Worm (Caenorhabditis elegans) whole organism, L1 larva: ENCODE measurements around the gene F19B10.1.

ENCODE experiments used
- C34B4.2 ChIP-seq: sonication (generic microtip); optimal IDR thresholded peaks from 2 replicates; lab custom pipeline; 2017; ENCODE audit warnings: mild to moderate bottlenecking, missing genetic modification characterization, missing compliant biosample characterization
- aly-2 ChIP-seq: fragments of 150-350 bp; optimal IDR thresholded peaks from 2 replicates; lab custom pipeline; 2014; ENCODE audit warnings: missing biosample characterization, missing genetic modification characterization
- ceh-90 ChIP-seq: sonication (generic microtip); optimal IDR thresholded peaks from 2 replicates; lab custom pipeline; 2016; ENCODE audit warnings: missing genetic modification characterization, missing compliant biosample characterization
- dsc-1 ChIP-seq: sonication (generic microtip); optimal IDR thresholded peaks from 2 replicates; lab custom pipeline; 2016; ENCODE audit warnings: mild to moderate bottlenecking, missing genetic modification characterization, missing compliant biosample characterization
- egl-27 ChIP-seq, 2 experiments: fragments of 150-350 bp in 1 of 2; sonication (generic microtip); optimal IDR thresholded peaks; 3 replicates each; lab custom pipeline; 2017 to 2018; ENCODE audit warnings: missing biosample characterization in 2 of 2, missing genetic modification characterization in 2 of 2, missing genetic modification reagents in 2 of 2
- elt-2 ChIP-seq: sonication (generic microtip); optimal IDR thresholded peaks from 2 replicates; lab custom pipeline; 2016; ENCODE audit warnings: missing genetic modification characterization, mild to moderate bottlenecking, inconsistent platforms, missing compliant biosample characterization, missing genetic modification reagents
- hlh-17 ChIP-seq: fragments of 200-800 bp; sonication (Bioruptor generic); optimal IDR thresholded peaks from 2 replicates; lab custom pipeline; 2018; ENCODE audit warnings: missing genetic modification characterization, mild to moderate bottlenecking, missing compliant biosample characterization, moderate library complexity, borderline replicate concordance
- irx-1 ChIP-seq: sonication (generic microtip); optimal IDR thresholded peaks from 2 replicates; lab custom pipeline; 2016; ENCODE audit warnings: missing genetic modification characterization, missing compliant biosample characterization
- lin-39 ChIP-seq: fragments of 150-350 bp; optimal IDR thresholded peaks from 2 replicates; lab custom pipeline; 2014; ENCODE audit warnings: missing biosample characterization, missing genetic modification reagents, missing genetic modification characterization
- nhr-237 ChIP-seq: fragments of 150-350 bp; optimal IDR thresholded peaks from 2 replicates; lab custom pipeline; 2014; ENCODE audit warnings: missing biosample characterization, missing genetic modification characterization
- nhr-84 ChIP-seq: sonication (generic microtip); optimal IDR thresholded peaks from 2 replicates; lab custom pipeline; 2017; ENCODE audit warnings: missing biosample characterization, missing genetic modification characterization
- zag-1 ChIP-seq: fragments of 150-350 bp; optimal IDR thresholded peaks from 2 replicates; lab custom pipeline; 2014; ENCODE audit warnings: missing biosample characterization, missing genetic modification characterization

- no peak for TF ChIP-seq nhr-237 (tag; lab: Kevin White, UChicago)
- no peak for TF ChIP-seq dsc-1 (tag; lab: Kevin White, UChicago)
- no peak for TF ChIP-seq ceh-90
- no peak for TF ChIP-seq egl-27 (tag; optimal IDR thresholded peaks at IDR 0.05; lab: Kevin White, UChicago)
- TF ChIP-seq nhr-84: no peak
- TF ChIP-seq C34B4.2 (tag; lab: Kevin White, UChicago): no peak
- TF ChIP-seq lin-39 (tag; lab: Kevin White, UChicago): no peak
- no peak for TF ChIP-seq zag-1
- TF ChIP-seq elt-2 (tag; lab: Kevin White, UChicago): no peak
- no peak for TF ChIP-seq irx-1 (tag; lab: Kevin White, UChicago)
- no peak for TF ChIP-seq hlh-17 (GFP tag; lab: Kevin White, UChicago)
- no peak for TF ChIP-seq aly-2 (tag; lab: Kevin White, UChicago)
Measured at ce11 chrII:3727996-3728395, 45.0 kb downstream of the F19B10.1 start, which contains the start of gene C46E10.8.
